Fruit fly (Drosophila melanogaster): Measurements from ENCODE around the gene stg.

DNA sequence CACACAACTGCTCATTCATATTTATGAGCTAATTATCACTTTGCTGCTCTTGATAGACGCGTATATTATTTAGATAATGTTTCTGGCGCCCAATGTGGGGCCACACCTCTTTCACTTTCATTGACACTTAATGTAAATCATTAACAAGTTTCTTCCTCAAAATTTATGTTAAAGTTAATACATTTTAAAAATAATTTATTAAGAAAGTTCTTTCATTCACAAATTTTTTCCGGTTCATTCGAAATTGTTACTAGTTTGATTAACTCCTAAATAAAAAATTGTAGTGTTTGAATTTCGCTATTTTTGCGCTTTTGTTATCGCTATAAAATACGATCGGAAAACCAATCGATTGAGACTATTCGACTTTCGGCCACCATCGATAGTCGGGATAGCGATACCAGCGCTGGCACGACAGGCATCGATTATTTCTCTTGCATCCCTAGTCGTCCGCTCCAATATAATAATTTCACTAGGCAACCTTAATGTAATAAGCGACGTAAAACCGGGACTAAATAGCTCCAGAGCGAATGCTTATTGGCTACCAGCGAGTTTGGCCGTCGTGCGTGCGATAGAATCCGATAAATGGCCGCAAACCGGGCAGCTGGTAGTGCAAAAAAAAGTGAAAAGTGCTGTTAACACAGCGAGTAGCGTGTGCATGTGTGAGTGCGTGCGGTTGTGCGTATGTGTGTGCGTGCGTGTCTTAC lies 26.7 kb downstream of the stg start, which contains the start of gene Usp1:
- TF ChIP-seq Vsx2 (GFP tag; optimal IDR thresholded peaks at IDR 0.05; ENCODE audit: partially characterized antibody) (no peak), pan (optimal IDR thresholded peaks at IDR 0.05) (no peak), dmrt93B (GFP tag; optimal IDR thresholded peaks at IDR 0.05) (no peak), Hr83 (GFP tag; optimal IDR thresholded peaks at IDR 0.05; ENCODE audit: poor library complexity, severe bottlenecking) (peak; percentile 48), jim (GFP tag; optimal IDR thresholded peaks at IDR 0.05) (no peak), brk (GFP tag; optimal IDR thresholded peaks at IDR 0.05) (no peak), lola (GFP tag; optimal IDR thresholded peaks at IDR 0.05) (no peak), psq (GFP tag; optimal IDR thresholded peaks at IDR 0.05) (no peak), Mio (GFP tag; optimal IDR thresholded peaks at IDR 0.05) (no peak), Dfd (GFP tag; optimal IDR thresholded peaks at IDR 0.05) (no peak), fru (GFP tag; optimal IDR thresholded peaks at IDR 0.05) (no peak), Dif (GFP tag; optimal IDR thresholded peaks at IDR 0.05; ENCODE audit: partially characterized antibody) (no peak), Myc (optimal IDR thresholded peaks at IDR 0.05) (no peak)
